Fruit fly (Drosophila melanogaster) whole organism, embryonic: ENCODE results near the gene Ser12.

ENCODE experiments used
- C15 ChIP-seq: fragments of 200-800 bp; sonication (Bioruptor generic); IDR thresholded peaks from 3 replicates; pipeline ENCODE4 v1.3.6; 2022; ENCODE audit warnings: missing biosample characterization, missing genetic modification characterization
- CG13296 ChIP-seq: fragments of 200-800 bp; sonication (Bioruptor generic); optimal IDR thresholded peaks from 3 replicates; lab custom pipeline; 2018; ENCODE audit warnings: missing biosample characterization, mild to moderate bottlenecking, missing genetic modification characterization
- CG13424 ChIP-seq: fragments of 200-800 bp; sonication (Bioruptor generic); optimal IDR thresholded peaks from 2 replicates; lab custom pipeline; 2019; ENCODE audit warnings: missing biosample characterization, mild to moderate bottlenecking, missing genetic modification characterization, moderate library complexity
- CG1602 ChIP-seq: fragments of 200-800 bp; sonication (Bioruptor generic); optimal IDR thresholded peaks from 3 replicates; lab custom pipeline; 2016; ENCODE audit warnings: missing biosample characterization, missing genetic modification characterization
- CG1832 ChIP-seq: fragments of 200-800 bp; sonication (Bioruptor generic); optimal IDR thresholded peaks from 2 replicates; lab custom pipeline; 2017; ENCODE audit warnings: missing biosample characterization, mild to moderate bottlenecking, missing genetic modification characterization, inconsistent platforms
- CG18619 ChIP-seq: fragments of 200-800 bp; sonication (Bioruptor generic); optimal IDR thresholded peaks from 3 replicates; lab custom pipeline; 2017; ENCODE audit warnings: missing biosample characterization, mild to moderate bottlenecking, missing genetic modification characterization
- CG32767 ChIP-seq: fragments of 200-800 bp; sonication (Bioruptor generic); IDR thresholded peaks from 2 replicates; pipeline ENCODE4 v1.3.6; 2022; ENCODE audit warnings: missing biosample characterization, missing genetic modification characterization
- CG3407 ChIP-seq: fragments of 200-800 bp; sonication (Bioruptor generic); optimal IDR thresholded peaks from 2 replicates; lab custom pipeline; 2018; ENCODE audit warnings: missing biosample characterization, mild to moderate bottlenecking, missing genetic modification characterization
- CG34224 ChIP-seq: fragments of 200-800 bp; sonication (Bioruptor generic); IDR thresholded peaks from 3 replicates; pipeline ENCODE4 v1.3.6; 2022; ENCODE audit warnings: missing biosample characterization, missing genetic modification characterization; ENCODE audit not compliant: partially characterized antibody
- CG4424 ChIP-seq: fragments of 200-800 bp; sonication (Bioruptor generic); optimal IDR thresholded peaks from 3 replicates; lab custom pipeline; 2016; ENCODE audit warnings: missing biosample characterization, missing genetic modification characterization
- CG4707 ChIP-seq: fragments of 200-800 bp; sonication (Bioruptor generic); optimal IDR thresholded peaks from 2 replicates; lab custom pipeline; 2018; ENCODE audit warnings: missing biosample characterization, mild to moderate bottlenecking, missing genetic modification characterization, moderate library complexity
- CG6765 ChIP-seq: fragments of 200-800 bp; sonication (Bioruptor generic); optimal IDR thresholded peaks from 3 replicates; lab custom pipeline; 2017; ENCODE audit warnings: missing biosample characterization, mild to moderate bottlenecking, missing genetic modification characterization
- CG6791 ChIP-seq: fragments of 200-800 bp; sonication (Bioruptor generic); IDR thresholded peaks from 3 replicates; pipeline ENCODE4 v1.3.6; 2022; ENCODE audit warnings: missing biosample characterization, missing genetic modification characterization; ENCODE audit not compliant: partially characterized antibody
- CG8089 ChIP-seq: fragments of 200-800 bp; sonication (Bioruptor generic); optimal IDR thresholded peaks from 3 replicates; lab custom pipeline; 2016; ENCODE audit warnings: missing biosample characterization, missing genetic modification characterization
- CG8765 ChIP-seq: fragments of 200-800 bp; sonication (Bioruptor generic); IDR thresholded peaks from 2 replicates; pipeline ENCODE4 v1.3.6; 2022; ENCODE audit warnings: missing biosample characterization, missing genetic modification characterization
- CG9215 ChIP-seq: fragments of 200-800 bp; sonication (Bioruptor generic); IDR thresholded peaks from 2 replicates; pipeline ENCODE4 v1.3.6; 2022; ENCODE audit warnings: missing biosample characterization, missing genetic modification characterization
- CG9817 ChIP-seq: fragments of 200-800 bp; sonication (Bioruptor generic); optimal IDR thresholded peaks from 2 replicates; lab custom pipeline; 2018; ENCODE audit warnings: missing biosample characterization, mild to moderate bottlenecking, missing genetic modification characterization, moderate library complexity
- Dip3 ChIP-seq: fragments of 200-800 bp; sonication (Bioruptor generic); optimal IDR thresholded peaks from 3 replicates; lab custom pipeline; 2016; ENCODE audit warnings: missing biosample characterization, missing genetic modification characterization
- Gug ChIP-seq: fragments of 200-800 bp; sonication (Bioruptor generic); IDR thresholded peaks from 4 replicates; pipeline ENCODE4 v1.3.6; 2022; ENCODE audit warnings: missing biosample characterization, missing genetic modification characterization
- Hey ChIP-seq: fragments of 200-800 bp; sonication (Bioruptor generic); optimal IDR thresholded peaks from 3 replicates; lab custom pipeline; 2018; ENCODE audit warnings: missing biosample characterization, mild to moderate bottlenecking, missing genetic modification characterization
- Hmr ChIP-seq: fragments of 200-800 bp; sonication (Bioruptor generic); optimal IDR thresholded peaks from 3 replicates; lab custom pipeline; 2017; ENCODE audit warnings: mild to moderate bottlenecking, missing biosample characterization, missing genetic modification reagents, missing genetic modification characterization
- Neu2 ChIP-seq: fragments of 200-800 bp; sonication (Bioruptor generic); optimal IDR thresholded peaks from 3 replicates; lab custom pipeline; 2016; ENCODE audit warnings: missing biosample characterization, missing genetic modification characterization, borderline replicate concordance
- Pdp1 ChIP-seq, 2 experiments: fragments of 200-800 bp; sonication (Bioruptor generic); optimal IDR thresholded peaks; 3 replicates each; lab custom pipeline; 2016; ENCODE audit warnings: missing biosample characterization in 2 of 2, missing genetic modification characterization in 2 of 2, mild to moderate bottlenecking in 1 of 2, moderate library complexity in 1 of 2
- Sin3A ChIP-seq: fragments of >200 bp; optimal IDR thresholded peaks from 2 replicates; lab custom pipeline; 2018
- Tbp ChIP-seq: fragments of >200 bp; optimal IDR thresholded peaks from 2 replicates; lab custom pipeline; 2018; ENCODE audit warnings: missing biosample characterization, missing genetic modification characterization
- abd-A ChIP-seq: fragments of 200-800 bp; sonication (Bioruptor generic); optimal IDR thresholded peaks from 3 replicates; lab custom pipeline; 2019; ENCODE audit warnings: missing biosample characterization, mild to moderate bottlenecking, missing genetic modification characterization, moderate library complexity
- ap ChIP-seq: fragments of 200-800 bp; sonication (Bioruptor generic); IDR thresholded peaks from 2 replicates; pipeline ENCODE4 v1.3.6; 2022; ENCODE audit warnings: missing biosample characterization, missing genetic modification characterization
- btn ChIP-seq: fragments of 200-800 bp; sonication (Bioruptor generic); optimal IDR thresholded peaks from 2 replicates; lab custom pipeline; 2016; ENCODE audit warnings: missing biosample characterization, missing genetic modification characterization
- crp ChIP-seq, 2 experiments: fragments of 200-800 bp; sonication (Bioruptor generic); optimal IDR thresholded peaks; 2 replicates in 1 of 2; 3 replicates in 1 of 2; lab custom pipeline; 2017; ENCODE audit warnings: missing biosample characterization in 2 of 2, missing genetic modification characterization in 2 of 2, mild to moderate bottlenecking in 1 of 2, moderate library complexity in 1 of 2
- disco-r ChIP-seq: fragments of 200-800 bp; sonication (Bioruptor generic); optimal IDR thresholded peaks from 2 replicates; lab custom pipeline; 2016; ENCODE audit warnings: missing biosample characterization, missing genetic modification characterization
- fd96Cb ChIP-seq: fragments of 200-800 bp; sonication (Bioruptor generic); optimal IDR thresholded peaks from 2 replicates; lab custom pipeline; 2018; ENCODE audit warnings: missing biosample characterization, mild to moderate bottlenecking, missing genetic modification characterization, moderate library complexity
- gfzf ChIP-seq: fragments of 200-800 bp; sonication (Bioruptor generic); optimal IDR thresholded peaks from 2 replicates; lab custom pipeline; 2016; ENCODE audit warnings: missing biosample characterization, mild to moderate bottlenecking, missing genetic modification characterization, moderate library complexity
- gsb ChIP-seq: fragments of 200-800 bp; sonication (Bioruptor generic); IDR thresholded peaks from 2 replicates; pipeline ENCODE4 v1.3.6; 2022; ENCODE audit warnings: missing biosample characterization, missing genetic modification characterization
- jigr1 ChIP-seq: fragments of 200-800 bp; sonication (Bioruptor generic); IDR thresholded peaks from 3 replicates; pipeline ENCODE4 v1.3.6; 2022; ENCODE audit warnings: missing biosample characterization, missing genetic modification characterization
- jing ChIP-seq: fragments of 200-800 bp; sonication (Bioruptor generic); optimal IDR thresholded peaks from 2 replicates; lab custom pipeline; 2018; ENCODE audit warnings: missing biosample characterization, mild to moderate bottlenecking, missing genetic modification characterization
- klu ChIP-seq: fragments of 200-800 bp; sonication (Bioruptor generic); IDR thresholded peaks from 2 replicates; pipeline ENCODE4 v1.3.6; 2022; ENCODE audit warnings: missing biosample characterization, missing genetic modification characterization
- lilli ChIP-seq: fragments of 200-800 bp; sonication (Bioruptor generic); optimal IDR thresholded peaks from 3 replicates; lab custom pipeline; 2016; ENCODE audit warnings: missing biosample characterization, missing genetic modification characterization
- pnt ChIP-seq: fragments of 200-800 bp; sonication (Bioruptor generic); optimal IDR thresholded peaks from 3 replicates; lab custom pipeline; 2016; ENCODE audit warnings: missing biosample characterization, missing genetic modification characterization
- pros ChIP-seq: fragments of 200-800 bp; sonication (Bioruptor generic); optimal IDR thresholded peaks from 3 replicates; lab custom pipeline; 2019; ENCODE audit warnings: missing biosample characterization, mild to moderate bottlenecking, missing genetic modification characterization, moderate library complexity
- pum ChIP-seq: fragments of 200-800 bp; sonication (Bioruptor generic); optimal IDR thresholded peaks from 2 replicates; lab custom pipeline; 2016; ENCODE audit warnings: missing biosample characterization, missing genetic modification characterization
- ranshi ChIP-seq: fragments of 200-800 bp; sonication (Bioruptor generic); IDR thresholded peaks from 2 replicates; pipeline ENCODE4 v1.3.6; 2022; ENCODE audit warnings: missing biosample characterization, missing genetic modification characterization
- sd ChIP-seq: fragments of 200-800 bp; sonication (Bioruptor generic); optimal IDR thresholded peaks from 3 replicates; lab custom pipeline; 2018; ENCODE audit warnings: missing biosample characterization, mild to moderate bottlenecking, missing genetic modification characterization, moderate library complexity
- sens ChIP-seq: fragments of 200-800 bp; sonication (Bioruptor generic); peaks from one replicate; lab custom pipeline; 2016; ENCODE audit warnings: missing biosample characterization, missing genetic modification characterization
- sima ChIP-seq: fragments of 200-800 bp; sonication (Bioruptor generic); optimal IDR thresholded peaks from 2 replicates; lab custom pipeline; 2016; ENCODE audit warnings: missing biosample characterization, missing genetic modification characterization
- tgo ChIP-seq: fragments of 200-800 bp; sonication (Bioruptor generic); IDR thresholded peaks from 3 replicates; pipeline ENCODE4 v1.3.6; 2022; ENCODE audit warnings: missing biosample characterization, missing genetic modification characterization
- unc-4 ChIP-seq: fragments of 200-800 bp; sonication (Bioruptor generic); IDR thresholded peaks from 2 replicates; pipeline ENCODE4 v1.3.6; 2022; ENCODE audit warnings: missing biosample characterization, missing genetic modification characterization; ENCODE audit not compliant: partially characterized antibody
- vnd ChIP-seq: fragments of 200-800 bp; sonication (Bioruptor generic); IDR thresholded peaks from 3 replicates; pipeline ENCODE4 v1.3.6; 2022; ENCODE audit warnings: missing biosample characterization, missing genetic modification characterization; ENCODE audit not compliant: partially characterized antibody
- zen2 ChIP-seq: fragments of 200-800 bp; sonication (Bioruptor generic); IDR thresholded peaks from 3 replicates; pipeline ENCODE4 v1.3.6; 2022; ENCODE audit warnings: missing biosample characterization, missing genetic modification characterization; ENCODE audit not compliant: partially characterized antibody

Ser12 gene

dm6 chr2L:2226259-2227121, 24.6 kb downstream of the Ser12 start, which contains the start of the genes CG15387 and sau (continued):
- TF ChIP-seq CG4707 (GFP tag; lab: Kevin White, UChicago): peak; percentile 52
- TF ChIP-seq lilli (GFP tag; lab: Kevin White, UChicago): peak; percentile 94
- TF ChIP-seq gsb (GFP tag; lab: Robert Waterston, UW): peak; percentile 66
- peak; percentile 78 for TF ChIP-seq CG18619
- peak; percentile 93 for TF ChIP-seq CG34224 (GFP tag; lab: Robert Waterston, UW)
- peak; percentile 33 for TF ChIP-seq Hey
- no peak for TF ChIP-seq CG1832 (GFP tag; lab: Kevin White, UChicago)
- peak; percentile 84 for TF ChIP-seq CG6791 (GFP tag; lab: Robert Waterston, UW)
- peak; percentile 62 for TF ChIP-seq ap (GFP tag; lab: Robert Waterston, UW)
- peak; percentile 90 for TF ChIP-seq Dip3
- peak; percentile 90 for TF ChIP-seq CG4424
- TF ChIP-seq CG3407 (GFP tag; lab: Kevin White, UChicago): peak; percentile 84
- TF ChIP-seq Gug: peak; percentile 76
- peak; percentile 85 for TF ChIP-seq CG32767
- peak; percentile 41 for TF ChIP-seq gfzf
- peak; percentile 86 for TF ChIP-seq tgo (GFP tag; lab: Robert Waterston, UW)
- peak; percentile 93 for TF ChIP-seq pum (GFP tag; lab: Kevin White, UChicago)
- peak; percentile 89 for TF ChIP-seq Hmr
- TF ChIP-seq pros (GFP tag; lab: Kevin White, UChicago): no peak
- TF ChIP-seq CG6765 (GFP tag; lab: Kevin White, UChicago): peak; percentile 80
- peak; percentile 89 for TF ChIP-seq CG9817 (tag; lab: Kevin White, UChicago)
- peak; percentile 99 for TF ChIP-seq sens (GFP tag; lab: Kevin White, UChicago)
- peak; percentile 84 for TF ChIP-seq disco-r (GFP tag; lab: Kevin White, UChicago)
- peak; percentile 56 for TF ChIP-seq btn (GFP tag; lab: Kevin White, UChicago)
- peak; percentile 56 for TF ChIP-seq sima (GFP tag; lab: Kevin White, UChicago)
- TF ChIP-seq Sin3A (lab: Kevin White, UChicago): peak; percentile 60
- TF ChIP-seq ranshi: peak; percentile 82
- peak; percentile 92 for TF ChIP-seq vnd
- TF ChIP-seq jing (GFP tag; lab: Kevin White, UChicago): peak; percentile 9
- peak; percentile 90 for TF ChIP-seq CG13424
- peak; percentile 68 for TF ChIP-seq sd
- TF ChIP-seq fd96Cb (tag; lab: Kevin White, UChicago): peak; percentile 76
- peak; percentile 67 for TF ChIP-seq CG8765
- TF ChIP-seq CG13296 (GFP tag; lab: Kevin White, UChicago): peak; percentile 84
- peak; percentile 83 for TF ChIP-seq CG8089 (GFP tag; lab: Kevin White, UChicago)
- peak; percentile 84; the same call in 2 of the 3 replicates for TF ChIP-seq zen2 (GFP tag; lab: Robert Waterston, UW)
- peak; percentile 67 for TF ChIP-seq klu
- TF ChIP-seq crp (GFP tag; optimal IDR thresholded peaks at IDR 0.05; lab: Kevin White, UChicago): peak in 1 of 2 experiments; percentile 59
- TF ChIP-seq jigr1: no peak
- TF ChIP-seq C15 (GFP tag; lab: Robert Waterston, UW): peak; percentile 72; the same call in 1 of the 3 replicates
- no peak for TF ChIP-seq abd-A (tag; lab: Kevin White, UChicago)
- peak; percentile 91 for TF ChIP-seq CG1602 (GFP tag; lab: Kevin White, UChicago)
- TF ChIP-seq CG9215 (GFP tag; lab: Robert Waterston, UW): peak; percentile 77
- no peak for TF ChIP-seq Tbp (GFP tag; lab: Kevin White, UChicago)
- peak; percentile 89 to 92 for TF ChIP-seq Pdp1 (GFP tag; optimal IDR thresholded peaks at IDR 0.05; lab: Kevin White, UChicago)
- TF ChIP-seq Neu2 (GFP tag; lab: Kevin White, UChicago): no peak
- peak; percentile 79 for TF ChIP-seq pnt (GFP tag; lab: Kevin White, UChicago)
- peak; percentile 94 for TF ChIP-seq unc-4 (GFP tag; lab: Robert Waterston, UW)
